Worm (Caenorhabditis elegans): ENCODE results near the gene rme-2.

DNA sequence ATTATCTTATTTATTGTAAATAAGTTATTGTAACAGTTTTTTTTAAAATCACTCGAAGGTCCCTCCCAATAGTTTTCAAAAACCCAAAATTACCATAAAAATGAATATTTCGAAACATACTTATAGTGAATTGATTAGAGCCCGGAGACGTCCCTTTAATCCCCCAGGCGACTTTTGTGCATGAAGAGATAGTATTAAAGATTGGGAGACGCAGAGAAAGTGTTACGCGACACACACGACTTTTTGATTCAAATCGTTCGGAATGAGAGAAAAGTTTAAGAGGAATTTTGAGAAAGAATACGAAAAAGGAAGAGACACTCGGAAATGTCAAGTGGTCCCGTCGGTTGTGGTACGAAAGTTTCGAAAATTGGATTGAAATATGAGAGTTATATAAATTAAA, 23.3 kb downstream of the rme-2 start:
- TF ChIP-seq W03F9.2 (tag; optimal IDR thresholded peaks at IDR 0.05), result no peak
- no peak for TF ChIP-seq him-1 (tag; optimal IDR thresholded peaks at IDR 0.05)
- no peak for TF ChIP-seq dao-5 (tag; optimal IDR thresholded peaks at IDR 0.05)

All from whole organism, L4/young adult.